Worm (Caenorhabditis elegans): ENCODE measurements around the gene ent-4.

DNA sequence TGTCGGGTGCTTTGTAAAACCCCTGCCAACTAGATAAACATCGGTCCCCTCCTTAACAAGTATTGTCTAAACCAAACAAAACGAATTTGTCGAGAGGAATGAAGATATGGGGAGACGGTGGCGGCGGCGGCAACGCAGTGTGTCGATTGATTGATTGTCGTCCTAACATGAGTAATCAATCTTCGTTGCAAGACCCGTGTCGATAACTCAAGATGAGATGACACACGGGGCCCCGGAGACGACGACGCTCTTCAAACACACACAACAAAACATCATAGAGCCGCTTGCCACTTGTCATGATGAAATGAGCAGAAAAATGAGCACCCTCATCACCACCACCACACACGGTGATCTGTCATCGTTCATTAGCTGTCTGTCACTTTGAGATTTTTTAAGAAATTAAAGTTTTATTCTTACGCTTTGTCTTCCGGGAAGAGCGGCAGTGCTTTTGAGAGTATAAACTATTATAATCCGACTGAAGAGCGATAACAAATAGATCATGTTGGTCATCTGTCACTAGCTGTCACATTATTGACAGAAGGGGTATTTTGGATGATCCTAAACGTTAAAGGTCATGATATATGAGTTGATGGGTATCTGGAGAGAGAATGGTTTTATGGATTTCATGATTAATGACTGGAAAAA lies 30.9 kb upstream of the ent-4 start:
- TF ChIP-seq unc-62 (GFP tag; optimal IDR thresholded peaks at IDR 0.05): peak; percentile 97
- peak; percentile 98 for TF ChIP-seq ceh-16 (tag; optimal IDR thresholded peaks at IDR 0.05)
- TF ChIP-seq lsy-2 (tag; optimal IDR thresholded peaks at IDR 0.05): peak in 1 of 2 experiments; percentile 36
- no peak for TF ChIP-seq skn-1 (tag; optimal IDR thresholded peaks at IDR 0.05)
- TF ChIP-seq snpc-4 (tag; optimal IDR thresholded peaks at IDR 0.05): no peak
- TF ChIP-seq Y55F3AM.14 (GFP tag; optimal IDR thresholded peaks at IDR 0.05): peak; percentile 33
- peak; percentile 78 for TF ChIP-seq nhr-129 (tag; optimal IDR thresholded peaks at IDR 0.05)
- TF ChIP-seq ztf-4 (tag; optimal IDR thresholded peaks at IDR 0.05): no peak
- TF ChIP-seq nhr-10 (tag; optimal IDR thresholded peaks at IDR 0.05): no peak
- TF ChIP-seq nhr-77 (tag; optimal IDR thresholded peaks at IDR 0.05): no peak
- no peak for TF ChIP-seq nhr-237 (tag; optimal IDR thresholded peaks at IDR 0.05)
- no peak for TF ChIP-seq ZK546.5 (tag; optimal IDR thresholded peaks at IDR 0.05)
- no peak for TF ChIP-seq nhr-21 (tag; optimal IDR thresholded peaks at IDR 0.05)
- TF ChIP-seq mdl-1 (tag; optimal IDR thresholded peaks at IDR 0.05): no peak

All from whole organism, L2 larva.